Worm (Caenorhabditis elegans): Measurements from ENCODE around the gene tbc-16.
A peak's percentile ranks its signal among the peaks of the same experiment; 100 is the strongest.

tbc-16 gene

ce11 chrX:5868030-5868429 is 29.1 kb upstream of the tbc-16 start:
- TF ChIP-seq K11D2.4 (GFP tag; IDR thresholded peaks at IDR 0.05): no peak
- no peak for TF ChIP-seq Y56A3A.18 (GFP tag; IDR thresholded peaks at IDR 0.05)
- no peak for TF ChIP-seq lin-40 (tag; optimal IDR thresholded peaks at IDR 0.05)
- TF ChIP-seq F39B2.1 (GFP tag; IDR thresholded peaks at IDR 0.05): no peak
- no peak for TF ChIP-seq ceh-91 (GFP tag; IDR thresholded peaks at IDR 0.05)
- no peak for TF ChIP-seq let-526 (GFP tag; IDR thresholded peaks at IDR 0.05)
- TF ChIP-seq aptf-3 (GFP tag; IDR thresholded peaks at IDR 0.05): no peak
- TF ChIP-seq fkh-3 (tag; optimal IDR thresholded peaks at IDR 0.05): no peak
- TF ChIP-seq somi-1 (GFP tag; optimal IDR thresholded peaks at IDR 0.05): no peak
- TF ChIP-seq dox-1 (GFP tag; IDR thresholded peaks at IDR 0.05): no peak
- TF ChIP-seq attf-6 (GFP tag; IDR thresholded peaks at IDR 0.05): no peak
- no peak for TF ChIP-seq F57C9.4 (tag; optimal IDR thresholded peaks at IDR 0.05)
- no peak for TF ChIP-seq efl-1 (GFP tag; optimal IDR thresholded peaks at IDR 0.05)

- TF ChIP-seq C17E4.6 (GFP tag; IDR thresholded peaks at IDR 0.05) (no peak), egl-44 (GFP tag; IDR thresholded peaks at IDR 0.05) (no peak), snpc-4 (GFP tag; optimal IDR thresholded peaks at IDR 0.05) (no peak), snpc-4 (tag; optimal IDR thresholded peaks at IDR 0.05) (no peak), ztf-18 (tag; optimal IDR thresholded peaks at IDR 0.05) (no peak), F23B12.7 (tag; optimal IDR thresholded peaks at IDR 0.05; ENCODE audit: insufficient read depth) (no peak), Y67H2A.10 (GFP tag; conservative IDR thresholded peaks at IDR 0.05) (no peak), B0261.1 (tag; optimal IDR thresholded peaks at IDR 0.05) (no peak), Y56A3A.18 (GFP tag; IDR thresholded peaks at IDR 0.05) (no peak), mxl-1 (tag; optimal IDR thresholded peaks at IDR 0.05) (no peak), ZK185.1 (tag; optimal IDR thresholded peaks at IDR 0.05; ENCODE audit: poor library complexity, severe bottlenecking) (no peak), repo-1 (tag; optimal IDR thresholded peaks at IDR 0.05) (no peak), him-1 (tag; optimal IDR thresholded peaks at IDR 0.05) (no peak), nhr-90 (tag; optimal IDR thresholded peaks at IDR 0.05) (no peak), attf-3 (GFP tag; conservative IDR thresholded peaks at IDR 0.05) (no peak), F52B5.7 (tag; optimal IDR thresholded peaks at IDR 0.05) (no peak), lin-35 (GFP tag; optimal IDR thresholded peaks at IDR 0.05) (no peak), B0035.1 (tag; optimal IDR thresholded peaks at IDR 0.05) (no peak), ztf-3 (GFP tag; optimal IDR thresholded peaks at IDR 0.05) (no peak), K11D2.4 (GFP tag; IDR thresholded peaks at IDR 0.05) (no peak), ama-1 (optimal IDR thresholded peaks at IDR 0.05) (no peak), ama-1 (GFP tag; optimal IDR thresholded peaks at IDR 0.05) (no peak)
These were observed 27.5 kb upstream of the tbc-16 start for ce11 chrX:5869603-5870002.

ce11 chrX:5872153-5872552 is 25.0 kb upstream of the tbc-16 start:
- TF ChIP-seq ztf-25 (GFP tag; IDR thresholded peaks at IDR 0.05): 0 out of 2 replicates have a peak, but pooled peaks have one; percentile 10
- TF ChIP-seq Y95B8A.8 (GFP tag; IDR thresholded peaks at IDR 0.05): no peak
- TF ChIP-seq zim-3 (tag; optimal IDR thresholded peaks at IDR 0.05): no peak
- TF ChIP-seq zfh-2 (GFP tag; conservative IDR thresholded peaks at IDR 0.05): peak; percentile 56
- TF ChIP-seq cebp-2 (GFP tag; IDR thresholded peaks at IDR 0.05): 0 out of 2 replicates have a peak, but pooled peaks have one; percentile 67

All from whole organism, young adult.